Worm (Caenorhabditis elegans) whole organism, L4/young adult: Measurements from ENCODE around the gene cha-1.

Experiments used
- dao-5 ChIP-seq: sonication (generic microtip); optimal IDR thresholded peaks from 2 replicates; lab custom pipeline; 2016; ENCODE audit warnings: missing genotype, missing genetic modification characterization, moderate library complexity, missing compliant biosample characterization
- him-1 ChIP-seq: sonication (generic microtip); optimal IDR thresholded peaks from 2 replicates; lab custom pipeline; 2016; ENCODE audit warnings: missing genotype, missing genetic modification reagents, missing genetic modification characterization, missing compliant biosample characterization

- TF ChIP-seq him-1 (tag; lab: Kevin White, UChicago), result no peak
- no peak for TF ChIP-seq dao-5 (tag; lab: Kevin White, UChicago)
Measured at ce11 chrIV:3578155-3578554, 46.3 kb downstream of the cha-1 start, which contains the start of gene Y37E11B.2.
